Worm (Caenorhabditis elegans) whole organism, mixed stage, embryonic: Measurements from ENCODE around the gene zip-6.

Experiments used
- bed-3 ChIP-seq: fragments of 200-800 bp; sonication (Bioruptor generic); optimal IDR thresholded peaks from 3 replicates; lab custom pipeline; 2018; ENCODE audit warnings: mild to moderate bottlenecking, missing genetic modification characterization, moderate library complexity, missing compliant biosample characterization
- blmp-1 ChIP-seq: fragments of 150-350 bp; optimal IDR thresholded peaks from 2 replicates; lab custom pipeline; 2014; ENCODE audit warnings: missing biosample characterization, missing genetic modification characterization
- elt-1 ChIP-seq: sonication (generic microtip); optimal IDR thresholded peaks from 2 replicates; lab custom pipeline; 2017; ENCODE audit warnings: missing genetic modification characterization, mild to moderate bottlenecking, missing compliant biosample characterization, antibody characterized with exemption, moderate library complexity, borderline replicate concordance; ENCODE audit not compliant: insufficient read depth
- elt-3 ChIP-seq: fragments of 150-350 bp; optimal IDR thresholded peaks from 2 replicates; lab custom pipeline; 2014; ENCODE audit warnings: missing biosample characterization, missing genetic modification characterization
- lin-13 ChIP-seq: fragments of 150-350 bp; optimal IDR thresholded peaks from 2 replicates; lab custom pipeline; 2014; ENCODE audit warnings: missing biosample characterization, missing genetic modification characterization
- lsy-2 ChIP-seq: fragments of 150-350 bp; optimal IDR thresholded peaks from 2 replicates; lab custom pipeline; 2014; ENCODE audit warnings: missing biosample characterization, missing genetic modification characterization
- mep-1 ChIP-seq: fragments of 150-350 bp; optimal IDR thresholded peaks from 2 replicates; lab custom pipeline; 2017; ENCODE audit warnings: missing biosample characterization, missing genetic modification reagents, missing genetic modification characterization, inconsistent platforms
- nhr-12 ChIP-seq: fragments of 150-350 bp; optimal IDR thresholded peaks from 2 replicates; lab custom pipeline; 2014; ENCODE audit warnings: missing biosample characterization, missing genetic modification characterization
- nhr-2 ChIP-seq: fragments of 150-350 bp; optimal IDR thresholded peaks from 2 replicates; lab custom pipeline; 2014; ENCODE audit warnings: missing biosample characterization, missing genetic modification characterization
- nhr-237 ChIP-seq: fragments of 150-350 bp; optimal IDR thresholded peaks from 2 replicates; lab custom pipeline; 2014; ENCODE audit warnings: missing biosample characterization, missing genetic modification characterization
- pha-4 ChIP-seq: fragments of 150-350 bp; optimal IDR thresholded peaks from 2 replicates; lab custom pipeline; 2018; ENCODE audit warnings: missing biosample characterization, missing genetic modification reagents, missing genetic modification characterization
- unc-62 ChIP-seq: fragments of 150-350 bp; optimal IDR thresholded peaks from 2 replicates; lab custom pipeline; 2014; ENCODE audit warnings: missing biosample characterization, missing genetic modification reagents, missing genetic modification characterization
- ztf-11 ChIP-seq: fragments of 150-350 bp; optimal IDR thresholded peaks from 2 replicates; lab custom pipeline; 2014; ENCODE audit warnings: missing biosample characterization, missing genetic modification characterization

- TF ChIP-seq mep-1 (tag; lab: Kevin White, UChicago) (no peak), bed-3 (GFP tag; lab: Kevin White, UChicago) (no peak), unc-62 (no peak), lsy-2 (tag; lab: Kevin White, UChicago) (no peak), elt-3 (tag; lab: Kevin White, UChicago) (no peak), nhr-237 (tag; lab: Kevin White, UChicago) (no peak), nhr-12 (no peak), blmp-1 (tag; lab: Kevin White, UChicago) (no peak), lin-13 (tag; lab: Kevin White, UChicago) (no peak), nhr-2 (tag; lab: Kevin White, UChicago) (no peak), ztf-11 (tag; lab: Kevin White, UChicago) (no peak), pha-4 (tag; lab: Kevin White, UChicago) (no peak), elt-1 (no peak)
These were observed 33.9 kb downstream of the zip-6 start, which contains the start of gene nuaf-3 for ce11 chrIV:11183991-11184390.
